Worm (Caenorhabditis elegans) whole organism, mixed stage, embryonic: ENCODE results near the gene M03F4.6.

Experiments used
- M03D4.4 ChIP-seq: sonication (generic microtip); optimal IDR thresholded peaks from 2 replicates; lab custom pipeline; 2017; ENCODE audit warnings: mild to moderate bottlenecking, missing genetic modification characterization, missing compliant biosample characterization
- bed-3 ChIP-seq: fragments of 200-800 bp; sonication (Bioruptor generic); optimal IDR thresholded peaks from 3 replicates; lab custom pipeline; 2018; ENCODE audit warnings: mild to moderate bottlenecking, missing genetic modification characterization, moderate library complexity, missing compliant biosample characterization
- blmp-1 ChIP-seq: fragments of 150-350 bp; optimal IDR thresholded peaks from 2 replicates; lab custom pipeline; 2014; ENCODE audit warnings: missing biosample characterization, missing genetic modification characterization
- ceh-39 ChIP-seq: fragments of 150-350 bp; optimal IDR thresholded peaks from 2 replicates; lab custom pipeline; 2014; ENCODE audit warnings: missing biosample characterization, missing genetic modification characterization
- ceh-43 ChIP-seq: fragments of 200-800 bp; sonication (Bioruptor generic); optimal IDR thresholded peaks from 2 replicates; lab custom pipeline; 2018; ENCODE audit warnings: mild to moderate bottlenecking, missing genetic modification characterization, moderate library complexity, missing compliant biosample characterization
- ceh-83 ChIP-seq: fragments of 200-800 bp; sonication (Bioruptor generic); optimal IDR thresholded peaks from 2 replicates; lab custom pipeline; 2018; ENCODE audit warnings: mild to moderate bottlenecking, missing genetic modification characterization, missing compliant biosample characterization
- ces-1 ChIP-seq: fragments of 150-350 bp; optimal IDR thresholded peaks from 2 replicates; lab custom pipeline; 2014; ENCODE audit warnings: missing biosample characterization, missing genetic modification reagents, missing genetic modification characterization
- cnd-1 ChIP-seq: fragments of 200-800 bp; sonication (Bioruptor generic); optimal IDR thresholded peaks from 2 replicates; lab custom pipeline; 2018; ENCODE audit warnings: mild to moderate bottlenecking, missing genetic modification characterization, missing compliant biosample characterization
- drap-1 ChIP-seq: fragments of 200-800 bp; sonication (Bioruptor generic); optimal IDR thresholded peaks from 3 replicates; lab custom pipeline; 2018; ENCODE audit warnings: mild to moderate bottlenecking, missing genetic modification characterization, missing compliant biosample characterization
- elt-1 ChIP-seq: sonication (generic microtip); optimal IDR thresholded peaks from 2 replicates; lab custom pipeline; 2017; ENCODE audit warnings: missing genetic modification characterization, mild to moderate bottlenecking, missing compliant biosample characterization, antibody characterized with exemption, moderate library complexity, borderline replicate concordance; ENCODE audit not compliant: insufficient read depth
- elt-3 ChIP-seq: fragments of 150-350 bp; optimal IDR thresholded peaks from 2 replicates; lab custom pipeline; 2014; ENCODE audit warnings: missing biosample characterization, missing genetic modification characterization
- flh-1 ChIP-seq: fragments of 200-800 bp; sonication (Bioruptor generic); optimal IDR thresholded peaks from 2 replicates; lab custom pipeline; 2018; ENCODE audit warnings: mild to moderate bottlenecking, missing genetic modification characterization, moderate library complexity, missing compliant biosample characterization
- ham-2 ChIP-seq: fragments of 200-800 bp; sonication (Bioruptor generic); optimal IDR thresholded peaks from 2 replicates; lab custom pipeline; 2018; ENCODE audit warnings: mild to moderate bottlenecking, missing genetic modification characterization, missing compliant biosample characterization
- hlh-1 ChIP-seq: fragments of 150-350 bp; optimal IDR thresholded peaks from 2 replicates; lab custom pipeline; 2014; ENCODE audit warnings: missing biosample characterization, missing genetic modification reagents, missing genetic modification characterization
- lin-13 ChIP-seq: fragments of 150-350 bp; optimal IDR thresholded peaks from 2 replicates; lab custom pipeline; 2014; ENCODE audit warnings: missing biosample characterization, missing genetic modification characterization
- lin-32 ChIP-seq: fragments of 200-800 bp; sonication (Bioruptor generic); optimal IDR thresholded peaks from 2 replicates; lab custom pipeline; 2018; ENCODE audit warnings: mild to moderate bottlenecking, missing genetic modification characterization, missing compliant biosample characterization
- lsy-2 ChIP-seq: fragments of 150-350 bp; optimal IDR thresholded peaks from 2 replicates; lab custom pipeline; 2014; ENCODE audit warnings: missing biosample characterization, missing genetic modification characterization
- mab-5 ChIP-seq: fragments of 150-350 bp; optimal IDR thresholded peaks from 2 replicates; lab custom pipeline; 2014; ENCODE audit warnings: missing biosample characterization, missing genetic modification characterization
- mep-1 ChIP-seq: fragments of 150-350 bp; optimal IDR thresholded peaks from 2 replicates; lab custom pipeline; 2017; ENCODE audit warnings: missing biosample characterization, missing genetic modification reagents, missing genetic modification characterization, inconsistent platforms
- mls-2 ChIP-seq: sonication (generic microtip); optimal IDR thresholded peaks from 2 replicates; lab custom pipeline; 2016; ENCODE audit warnings: mild to moderate bottlenecking, missing genetic modification characterization, moderate library complexity, missing compliant biosample characterization
- nhr-12 ChIP-seq: fragments of 150-350 bp; optimal IDR thresholded peaks from 2 replicates; lab custom pipeline; 2014; ENCODE audit warnings: missing biosample characterization, missing genetic modification characterization
- nhr-2 ChIP-seq: fragments of 150-350 bp; optimal IDR thresholded peaks from 2 replicates; lab custom pipeline; 2014; ENCODE audit warnings: missing biosample characterization, missing genetic modification characterization
- nhr-237 ChIP-seq: fragments of 150-350 bp; optimal IDR thresholded peaks from 2 replicates; lab custom pipeline; 2014; ENCODE audit warnings: missing biosample characterization, missing genetic modification characterization
- nhr-28 ChIP-seq: fragments of 150-350 bp; optimal IDR thresholded peaks from 2 replicates; lab custom pipeline; 2014; ENCODE audit warnings: missing biosample characterization, missing genetic modification characterization
- nhr-76 ChIP-seq: sonication (generic microtip); optimal IDR thresholded peaks from 2 replicates; lab custom pipeline; 2017; ENCODE audit warnings: missing biosample characterization, missing genetic modification characterization
- pha-4 ChIP-seq: fragments of 150-350 bp; optimal IDR thresholded peaks from 2 replicates; lab custom pipeline; 2018; ENCODE audit warnings: missing biosample characterization, missing genetic modification reagents, missing genetic modification characterization
- sem-2 ChIP-seq: fragments of 200-800 bp; sonication (Bioruptor generic); optimal IDR thresholded peaks from 2 replicates; lab custom pipeline; 2018; ENCODE audit warnings: mild to moderate bottlenecking, missing genetic modification characterization, missing compliant biosample characterization
- snpc-4 ChIP-seq: fragments of 150-350 bp; optimal IDR thresholded peaks from 2 replicates; lab custom pipeline; 2014; ENCODE audit warnings: missing biosample characterization, missing genetic modification characterization
- sptf-1 ChIP-seq: sonication (generic microtip); optimal IDR thresholded peaks from 2 replicates; lab custom pipeline; 2017; ENCODE audit warnings: mild to moderate bottlenecking, missing genetic modification characterization, moderate library complexity, missing compliant biosample characterization
- tbx-8 ChIP-seq: fragments of 200-800 bp; sonication (Bioruptor generic); optimal IDR thresholded peaks from 2 replicates; lab custom pipeline; 2018; ENCODE audit warnings: mild to moderate bottlenecking, missing genetic modification characterization, moderate library complexity, missing compliant biosample characterization
- unc-120 ChIP-seq: sonication (generic microtip); optimal IDR thresholded peaks from 2 replicates; lab custom pipeline; 2017; ENCODE audit warnings: missing genetic modification characterization, missing compliant biosample characterization; ENCODE audit not compliant: poor library complexity, severe bottlenecking
- unc-39 ChIP-seq: fragments of 150-350 bp; optimal IDR thresholded peaks from 2 replicates; lab custom pipeline; 2014; ENCODE audit warnings: missing biosample characterization, missing genetic modification characterization
- unc-62 ChIP-seq: fragments of 150-350 bp; optimal IDR thresholded peaks from 2 replicates; lab custom pipeline; 2014; ENCODE audit warnings: missing biosample characterization, missing genetic modification reagents, missing genetic modification characterization
- zip-8 ChIP-seq: fragments of 150-350 bp; optimal IDR thresholded peaks from 2 replicates; lab custom pipeline; 2014; ENCODE audit warnings: missing biosample characterization, missing genetic modification characterization
- ztf-11 ChIP-seq: fragments of 150-350 bp; optimal IDR thresholded peaks from 2 replicates; lab custom pipeline; 2014; ENCODE audit warnings: missing biosample characterization, missing genetic modification characterization

The M03F4.6 gene

ce11 chrX:4960910-4961680 lies 8.0 kb downstream of the M03F4.6 start:
- no peak for TF ChIP-seq nhr-28 (tag; lab: Kevin White, UChicago)
- peak; percentile 42 for TF ChIP-seq elt-1 (tag; lab: Kevin White, UChicago)
- peak; percentile 38 for TF ChIP-seq ces-1
- TF ChIP-seq hlh-1 (tag; lab: Kevin White, UChicago), result peak; percentile 12
- TF ChIP-seq sem-2 (GFP tag; lab: Kevin White, UChicago), result no peak
- TF ChIP-seq sptf-1 (tag; lab: Kevin White, UChicago), result peak; percentile 72
- TF ChIP-seq lin-13, result no peak
- no peak for TF ChIP-seq pha-4 (tag; lab: Kevin White, UChicago)
- TF ChIP-seq unc-120 (tag; lab: Kevin White, UChicago), result no peak
- TF ChIP-seq M03D4.4 (tag; lab: Kevin White, UChicago), result peak; percentile 16
- TF ChIP-seq ceh-43, result peak; percentile 34
- no peak for TF ChIP-seq bed-3 (GFP tag; lab: Kevin White, UChicago)
- peak; percentile 28 for TF ChIP-seq ztf-11 (tag; lab: Kevin White, UChicago)
- no peak for TF ChIP-seq mab-5 (tag; lab: Kevin White, UChicago)
- peak; percentile 59 for TF ChIP-seq ceh-83 (GFP tag; lab: Kevin White, UChicago)
- peak; percentile 25 for TF ChIP-seq mls-2
- TF ChIP-seq drap-1 (GFP tag; lab: Kevin White, UChicago), result no peak
- TF ChIP-seq blmp-1 (tag; lab: Kevin White, UChicago), result no peak

- no peak for TF ChIP-seq nhr-28 (tag; lab: Kevin White, UChicago)
- no peak for TF ChIP-seq blmp-1 (tag; lab: Kevin White, UChicago)
- TF ChIP-seq hlh-1 (tag; lab: Kevin White, UChicago), result peak; percentile 39
- no peak for TF ChIP-seq unc-39 (tag; lab: Kevin White, UChicago)
- peak; percentile 18 for TF ChIP-seq ztf-11 (tag; lab: Kevin White, UChicago)
- TF ChIP-seq unc-120 (tag; lab: Kevin White, UChicago), result peak; percentile 96
- TF ChIP-seq mep-1 (tag; lab: Kevin White, UChicago), result no peak
- no peak for TF ChIP-seq nhr-2
- no peak for TF ChIP-seq sptf-1 (tag; lab: Kevin White, UChicago)
- TF ChIP-seq ceh-83 (GFP tag; lab: Kevin White, UChicago), result no peak
- TF ChIP-seq ham-2 (GFP tag; lab: Kevin White, UChicago), result no peak
- TF ChIP-seq snpc-4, result no peak
- no peak for TF ChIP-seq ces-1
- no peak for TF ChIP-seq elt-1 (tag; lab: Kevin White, UChicago)
- TF ChIP-seq zip-8 (tag; lab: Kevin White, UChicago), result no peak
- no peak for TF ChIP-seq ceh-43
- no peak for TF ChIP-seq mls-2
- no peak for TF ChIP-seq mab-5 (tag; lab: Kevin White, UChicago)
- no peak for TF ChIP-seq lin-13
- TF ChIP-seq unc-62 (GFP tag; lab: Kevin White, UChicago), result peak; percentile 27
- no peak for TF ChIP-seq tbx-8
- peak; percentile 39 for TF ChIP-seq drap-1 (GFP tag; lab: Kevin White, UChicago)
- TF ChIP-seq cnd-1 (tag; lab: Kevin White, UChicago), result peak; percentile 57
- no peak for TF ChIP-seq nhr-12 (tag; lab: Kevin White, UChicago)
- peak; percentile 32 for TF ChIP-seq lsy-2 (tag; lab: Kevin White, UChicago)
- TF ChIP-seq flh-1 (GFP tag; lab: Kevin White, UChicago), result no peak
- no peak for TF ChIP-seq sem-2 (GFP tag; lab: Kevin White, UChicago)
- TF ChIP-seq lin-32 (GFP tag; lab: Kevin White, UChicago), result peak; percentile 3
- no peak for TF ChIP-seq M03D4.4 (tag; lab: Kevin White, UChicago)
- TF ChIP-seq nhr-76 (tag; lab: Kevin White, UChicago), result no peak
- TF ChIP-seq ceh-39 (tag; lab: Kevin White, UChicago), result no peak
- TF ChIP-seq pha-4 (tag; lab: Kevin White, UChicago), result peak; percentile 8
- TF ChIP-seq elt-3 (tag; lab: Kevin White, UChicago), result no peak
- no peak for TF ChIP-seq bed-3 (GFP tag; lab: Kevin White, UChicago)
- TF ChIP-seq nhr-237 (tag; lab: Kevin White, UChicago), result no peak
Measured at ce11 chrX:4960422-4960821, 8.7 kb downstream of the M03F4.6 start, which contains the start of gene act-4. act-4 (plus strand) TSS chrX:4960621.
